Fruit fly (Drosophila melanogaster) whole organism, embryonic: Measurements from ENCODE around the gene dsx.
A peak's percentile ranks its signal among the peaks of the same experiment; 100 is the strongest.

Source experiments
- Antp ChIP-seq: fragments of 200-800 bp; sonication (Bioruptor generic); optimal IDR thresholded peaks from 3 replicates; lab custom pipeline; 2016; ENCODE audit warnings: missing biosample characterization, missing genetic modification characterization
- CG10543 ChIP-seq: fragments of 200-800 bp; sonication (Bioruptor generic); optimal IDR thresholded peaks from 3 replicates; lab custom pipeline; 2017; ENCODE audit warnings: missing biosample characterization, mild to moderate bottlenecking, missing genetic modification characterization, moderate library complexity
- CG11093 ChIP-seq: fragments of 200-800 bp; sonication (Bioruptor generic); IDR thresholded peaks from 3 replicates; pipeline ENCODE4 v1.3.6; 2022; ENCODE audit warnings: missing biosample characterization, missing genetic modification characterization
- CG12219 ChIP-seq: fragments of 200-800 bp; sonication (Bioruptor generic); optimal IDR thresholded peaks from 3 replicates; lab custom pipeline; 2018; ENCODE audit warnings: missing biosample characterization, mild to moderate bottlenecking, missing genetic modification characterization
- CG14710 ChIP-seq: fragments of 200-800 bp; sonication (Bioruptor generic); optimal IDR thresholded peaks from 3 replicates; lab custom pipeline; 2019; ENCODE audit warnings: missing biosample characterization, mild to moderate bottlenecking, missing genetic modification characterization, moderate library complexity
- CG15269 ChIP-seq: fragments of 200-800 bp; sonication (Bioruptor generic); optimal IDR thresholded peaks from 2 replicates; lab custom pipeline; 2018; ENCODE audit warnings: missing biosample characterization, mild to moderate bottlenecking, missing genetic modification characterization, moderate library complexity
- CG17186 ChIP-seq: fragments of 200-800 bp; sonication (Bioruptor generic); optimal IDR thresholded peaks from 3 replicates; lab custom pipeline; 2017; ENCODE audit warnings: missing biosample characterization, missing genetic modification reagents, missing genetic modification characterization
- CG17328 ChIP-seq: fragments of 200-800 bp; sonication (Bioruptor generic); IDR thresholded peaks from 2 replicates; pipeline ENCODE4 v1.3.6; 2022; ENCODE audit warnings: missing biosample characterization, missing genetic modification characterization
- CG17568 ChIP-seq: fragments of 200-800 bp; sonication (Bioruptor generic); optimal IDR thresholded peaks from 2 replicates; lab custom pipeline; 2018; ENCODE audit warnings: missing biosample characterization, mild to moderate bottlenecking, missing genetic modification characterization, moderate library complexity
- CG17829 ChIP-seq: fragments of 200-800 bp; optimal IDR thresholded peaks from 2 replicates; lab custom pipeline; 2019; ENCODE audit warnings: missing biosample characterization, mild to moderate bottlenecking, missing genetic modification characterization, moderate library complexity
- CG1792 ChIP-seq: fragments of 200-800 bp; sonication (Bioruptor generic); optimal IDR thresholded peaks from 2 replicates; lab custom pipeline; 2016; ENCODE audit warnings: missing biosample characterization, missing genetic modification characterization
- CG2116 ChIP-seq: fragments of 200-800 bp; sonication (Bioruptor generic); optimal IDR thresholded peaks from 3 replicates; lab custom pipeline; 2018; ENCODE audit warnings: missing biosample characterization, mild to moderate bottlenecking, missing genetic modification characterization
- CG2120 ChIP-seq: fragments of 200-800 bp; sonication (Bioruptor generic); optimal IDR thresholded peaks from 3 replicates; lab custom pipeline; 2016; ENCODE audit warnings: missing biosample characterization, missing genetic modification characterization
- CG2129 ChIP-seq: fragments of 200-800 bp; sonication (Bioruptor generic); IDR thresholded peaks from 2 replicates; pipeline ENCODE4 v1.3.6; 2022; ENCODE audit warnings: missing biosample characterization, missing genetic modification characterization; ENCODE audit not compliant: partially characterized antibody
- CG2875 ChIP-seq: fragments of 200-800 bp; sonication (Bioruptor generic); optimal IDR thresholded peaks from 2 replicates; lab custom pipeline; 2017; ENCODE audit warnings: missing biosample characterization, mild to moderate bottlenecking, missing genetic modification characterization, missing genetic modification reagents
- CG31441 ChIP-seq: fragments of 200-800 bp; sonication (Bioruptor generic); IDR thresholded peaks from 2 replicates; pipeline ENCODE4 v1.3.6; 2022; ENCODE audit warnings: missing biosample characterization, missing genetic modification characterization
- CG33213 ChIP-seq: fragments of 200-800 bp; sonication (Bioruptor generic); optimal IDR thresholded peaks from 3 replicates; lab custom pipeline; 2016; ENCODE audit warnings: missing biosample characterization, missing genetic modification characterization
- CG3407 ChIP-seq: fragments of 200-800 bp; sonication (Bioruptor generic); optimal IDR thresholded peaks from 2 replicates; lab custom pipeline; 2018; ENCODE audit warnings: missing biosample characterization, mild to moderate bottlenecking, missing genetic modification characterization
- CG4707 ChIP-seq: fragments of 200-800 bp; sonication (Bioruptor generic); optimal IDR thresholded peaks from 2 replicates; lab custom pipeline; 2018; ENCODE audit warnings: missing biosample characterization, mild to moderate bottlenecking, missing genetic modification characterization, moderate library complexity
- CG4730 ChIP-seq: fragments of 200-800 bp; sonication (Bioruptor generic); IDR thresholded peaks from 2 replicates; pipeline ENCODE4 v1.3.6; 2022; ENCODE audit warnings: missing biosample characterization, missing genetic modification characterization
- CG6683 ChIP-seq: fragments of 200-800 bp; sonication (Bioruptor generic); optimal IDR thresholded peaks from 2 replicates; lab custom pipeline; 2017; ENCODE audit warnings: missing biosample characterization, mild to moderate bottlenecking, missing genetic modification characterization, missing genetic modification reagents
- CG7357 ChIP-seq: fragments of 200-800 bp; sonication (Bioruptor generic); IDR thresholded peaks from 3 replicates; pipeline ENCODE4 v1.3.6; 2022; ENCODE audit warnings: missing biosample characterization, missing genetic modification characterization
- CG9609 ChIP-seq: fragments of 200-800 bp; sonication (Bioruptor generic); optimal IDR thresholded peaks from 3 replicates; lab custom pipeline; 2016; ENCODE audit warnings: missing biosample characterization, missing genetic modification characterization
- CG9876 ChIP-seq: fragments of 200-800 bp; sonication (Bioruptor generic); optimal IDR thresholded peaks from 2 replicates; lab custom pipeline; 2016; ENCODE audit warnings: missing biosample characterization, missing genetic modification characterization
- D ChIP-seq, 2 experiments: fragments of 200-800 bp in 1 of 2; fragments of >200 bp in 1 of 2; sonication (Bioruptor generic) in 1 of 2; optimal IDR thresholded peaks; 2 replicates in 1 of 2; 3 replicates in 1 of 2; lab custom pipeline; 2017; ENCODE audit warnings: mild to moderate bottlenecking in 1 of 2, missing biosample characterization in 1 of 2, missing genetic modification characterization in 1 of 2, missing genetic modification reagents in 1 of 2
- Doc2 ChIP-seq: fragments of 200-800 bp; sonication (Bioruptor generic); IDR thresholded peaks from 2 replicates; pipeline ENCODE4 v1.3.6; 2022; ENCODE audit warnings: missing biosample characterization, missing genetic modification characterization
- Fer3 ChIP-seq: fragments of 200-800 bp; sonication (Bioruptor generic); optimal IDR thresholded peaks from 2 replicates; lab custom pipeline; 2018; ENCODE audit warnings: missing biosample characterization, mild to moderate bottlenecking, missing genetic modification characterization, moderate library complexity
- Lim3 ChIP-seq: fragments of 200-800 bp; sonication (Bioruptor generic); IDR thresholded peaks from 2 replicates; pipeline ENCODE4 v1.3.6; 2022; ENCODE audit warnings: missing biosample characterization, missing genetic modification characterization
- Mrtf ChIP-seq: fragments of 200-800 bp; sonication (Bioruptor generic); IDR thresholded peaks from 3 replicates; pipeline ENCODE4 v1.3.6; 2022; ENCODE audit warnings: missing biosample characterization, missing genetic modification characterization
- Neu2 ChIP-seq: fragments of 200-800 bp; sonication (Bioruptor generic); optimal IDR thresholded peaks from 3 replicates; lab custom pipeline; 2016; ENCODE audit warnings: missing biosample characterization, missing genetic modification characterization, borderline replicate concordance
- Stat92E ChIP-seq, 3 experiments: fragments of >200 bp in 2 of 3; fragments of 200-800 bp in 1 of 3; sonication (Bioruptor generic) in 1 of 3; optimal IDR thresholded peaks; 2 replicates each; lab custom pipeline; 2017 to 2019; ENCODE audit warnings: missing biosample characterization in 3 of 3, missing genetic modification characterization in 3 of 3, mild to moderate bottlenecking in 1 of 3, moderate library complexity in 1 of 3
- br ChIP-seq: fragments of >200 bp; optimal IDR thresholded peaks from 2 replicates; lab custom pipeline; 2017
- crol ChIP-seq: fragments of 200-800 bp; sonication (Bioruptor generic); IDR thresholded peaks from 2 replicates; pipeline ENCODE4 v1.3.6; 2022; ENCODE audit warnings: missing biosample characterization, missing genetic modification characterization
- dan ChIP-seq: fragments of 200-800 bp; sonication (Bioruptor generic); IDR thresholded peaks from 2 replicates; pipeline ENCODE4 v1.3.6; 2022; ENCODE audit warnings: missing biosample characterization, missing genetic modification characterization
- danr ChIP-seq: fragments of 200-800 bp; sonication (Bioruptor generic); IDR thresholded peaks from 2 replicates; pipeline ENCODE4 v1.3.6; 2022; ENCODE audit warnings: missing biosample characterization, missing genetic modification characterization
- en ChIP-seq: fragments of 200-800 bp; sonication (Bioruptor generic); optimal IDR thresholded peaks from 2 replicates; lab custom pipeline; 2016; ENCODE audit warnings: missing biosample characterization, missing genetic modification characterization
- gcm ChIP-seq: fragments of 200-800 bp; sonication (Bioruptor generic); optimal IDR thresholded peaks from 2 replicates; lab custom pipeline; 2019; ENCODE audit warnings: missing biosample characterization, mild to moderate bottlenecking, missing genetic modification characterization, moderate library complexity
- h ChIP-seq: fragments of >200 bp; optimal IDR thresholded peaks from 2 replicates; lab custom pipeline; 2017
- hkb ChIP-seq, 2 experiments: fragments of 200-800 bp in 1 of 2; fragments of >200 bp in 1 of 2; sonication (Bioruptor generic) in 1 of 2; IDR thresholded peaks in 1 of 2; optimal IDR thresholded peaks in 1 of 2; 2 replicates each; pipeline versions ENCODE4 v1.3.6 to Lab custom; 2017 to 2022; ENCODE audit warnings: missing biosample characterization in 1 of 2, missing genetic modification characterization in 1 of 2
- insv ChIP-seq, 2 experiments: fragments of 200-800 bp; sonication (Bioruptor generic); optimal IDR thresholded peaks; 3 replicates each; lab custom pipeline; 2016 to 2018; ENCODE audit warnings: missing biosample characterization in 2 of 2, missing genetic modification characterization in 2 of 2
- onecut ChIP-seq: fragments of 200-800 bp; sonication (Bioruptor generic); IDR thresholded peaks from 2 replicates; pipeline ENCODE4 v1.3.6; 2022; ENCODE audit warnings: missing biosample characterization, missing genetic modification characterization
- pb ChIP-seq: fragments of 200-800 bp; sonication (Bioruptor generic); optimal IDR thresholded peaks from 3 replicates; lab custom pipeline; 2016; ENCODE audit warnings: missing biosample characterization, missing genetic modification characterization
- phol ChIP-seq: fragments of 200-800 bp; sonication (Bioruptor generic); optimal IDR thresholded peaks from 3 replicates; lab custom pipeline; 2018; ENCODE audit warnings: missing biosample characterization, mild to moderate bottlenecking, missing genetic modification characterization, moderate library complexity
- pnt ChIP-seq: fragments of 200-800 bp; sonication (Bioruptor generic); optimal IDR thresholded peaks from 3 replicates; lab custom pipeline; 2016; ENCODE audit warnings: missing biosample characterization, missing genetic modification characterization
- pum ChIP-seq: fragments of 200-800 bp; sonication (Bioruptor generic); optimal IDR thresholded peaks from 2 replicates; lab custom pipeline; 2016; ENCODE audit warnings: missing biosample characterization, missing genetic modification characterization
- ranshi ChIP-seq: fragments of 200-800 bp; sonication (Bioruptor generic); IDR thresholded peaks from 2 replicates; pipeline ENCODE4 v1.3.6; 2022; ENCODE audit warnings: missing biosample characterization, missing genetic modification characterization
- shn ChIP-seq: fragments of 200-800 bp; sonication (Bioruptor generic); optimal IDR thresholded peaks from 3 replicates; lab custom pipeline; 2016; ENCODE audit warnings: missing biosample characterization, missing genetic modification characterization
- slp2 ChIP-seq: fragments of 200-800 bp; sonication (Bioruptor generic); optimal IDR thresholded peaks from 2 replicates; lab custom pipeline; 2016; ENCODE audit warnings: missing biosample characterization, missing genetic modification characterization
- toy ChIP-seq: fragments of 200-800 bp; sonication (Bioruptor generic); IDR thresholded peaks from 2 replicates; pipeline ENCODE4 v1.3.6; 2022; ENCODE audit warnings: missing biosample characterization, missing genetic modification characterization
- unc-4 ChIP-seq: fragments of 200-800 bp; sonication (Bioruptor generic); IDR thresholded peaks from 2 replicates; pipeline ENCODE4 v1.3.6; 2022; ENCODE audit warnings: missing biosample characterization, missing genetic modification characterization; ENCODE audit not compliant: partially characterized antibody

dsx gene

DNA sequence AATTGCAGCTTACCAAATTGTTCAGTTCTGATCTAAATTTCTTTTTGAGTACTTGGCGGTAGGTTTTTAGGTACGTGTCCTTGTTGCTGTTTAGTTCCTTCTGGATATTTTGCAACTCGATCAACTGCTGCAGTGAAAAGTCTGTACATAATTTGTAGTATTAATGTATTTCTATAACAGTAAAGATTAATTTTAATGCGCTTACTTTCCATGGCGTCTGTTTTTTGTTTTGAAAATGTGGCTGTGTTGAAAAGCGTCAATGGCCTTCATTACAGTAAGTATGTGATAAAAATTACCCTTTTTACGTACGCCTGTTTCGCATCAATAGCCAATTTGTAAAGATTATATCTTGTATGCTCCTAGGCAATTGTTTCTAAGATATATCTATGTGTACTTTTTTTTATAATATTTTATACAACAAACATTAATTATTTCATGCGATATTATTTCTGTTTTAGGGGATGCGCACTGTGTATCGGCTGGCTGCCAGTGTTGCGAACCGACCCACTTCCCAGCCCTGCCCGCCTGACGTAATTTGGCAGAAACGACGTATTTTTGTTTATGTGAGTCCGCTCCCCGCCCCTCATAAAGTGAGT lies 34.0 kb upstream of the dsx start, which contains the start of the genes Kmn2 and CG2698 (continued):
- TF ChIP-seq D (optimal IDR thresholded peaks at IDR 0.05; lab: Kevin White, UChicago) (no peak), D (GFP tag; optimal IDR thresholded peaks at IDR 0.05; lab: Kevin White, UChicago) (peak; percentile 91), Lim3 (GFP tag; lab: Robert Waterston, UW) (peak; percentile 96), gcm (GFP tag; lab: Kevin White, UChicago) (peak; percentile 93), CG6683 (peak; percentile 87), Neu2 (GFP tag; lab: Kevin White, UChicago) (no peak), insv (GFP tag; optimal IDR thresholded peaks at IDR 0.05; lab: Kevin White, UChicago) (peak in 1 of 2 experiments; percentile 72), CG17186 (GFP tag; lab: Kevin White, UChicago) (peak; percentile 48), phol (tag; lab: Kevin White, UChicago) (peak; percentile 97), danr (peak; percentile 95), CG2129 (GFP tag; lab: Robert Waterston, UW) (no peak), CG4730 (GFP tag; lab: Robert Waterston, UW) (peak; percentile 97), CG17568 (GFP tag; lab: Kevin White, UChicago) (peak; percentile 88), CG1792 (GFP tag; lab: Kevin White, UChicago) (peak; percentile 71), CG3407 (GFP tag; lab: Kevin White, UChicago) (peak; percentile 89), Doc2 (GFP tag; lab: Robert Waterston, UW) (peak; percentile 92), CG7357 (GFP tag; lab: Robert Waterston, UW) (peak; percentile 93), Stat92E (GFP tag; optimal IDR thresholded peaks at IDR 0.05; lab: Kevin White, UChicago) (peak in 1 of 3 experiments; percentile 60), CG15269 (tag; lab: Kevin White, UChicago) (peak; percentile 96), ranshi (peak; percentile 97), Mrtf (GFP tag; lab: Robert Waterston, UW) (peak; percentile 97), CG9876 (GFP tag; lab: Kevin White, UChicago) (peak; percentile 48), h (lab: Kevin White, UChicago) (no peak), Fer3 (tag; lab: Kevin White, UChicago) (peak; percentile 96), CG31441 (GFP tag; lab: Robert Waterston, UW) (peak; percentile 97), CG2116 (GFP tag; lab: Kevin White, UChicago) (peak; percentile 77), pb (GFP tag; lab: Kevin White, UChicago) (peak; percentile 61), CG4707 (GFP tag; lab: Kevin White, UChicago) (peak; percentile 74), pum (GFP tag; lab: Kevin White, UChicago) (peak; percentile 85), hkb (optimal IDR thresholded peaks at IDR 0.05; lab: Kevin White, UChicago) (peak; percentile 72), hkb (GFP tag; IDR thresholded peaks at IDR 0.05; lab: Robert Waterston, UW) (peak; percentile 97), Antp (GFP tag; lab: Kevin White, UChicago) (peak; percentile 71), CG2875 (peak; percentile 91), CG11093 (GFP tag; lab: Robert Waterston, UW) (peak; percentile 98), CG2120 (GFP tag; lab: Kevin White, UChicago) (peak; percentile 95), toy (peak; percentile 88), CG17829 (peak; percentile 95), dan (peak; percentile 93), CG33213 (GFP tag; lab: Kevin White, UChicago) (peak; percentile 31), CG9609 (GFP tag; lab: Kevin White, UChicago) (peak; percentile 55), CG14710 (tag; lab: Kevin White, UChicago) (peak; percentile 96), pnt (GFP tag; lab: Kevin White, UChicago) (peak; percentile 81), slp2 (GFP tag; lab: Kevin White, UChicago) (peak; percentile 63), CG17328 (GFP tag; lab: Robert Waterston, UW) (peak; percentile 98), crol (peak; percentile 86), CG10543 (GFP tag; lab: Kevin White, UChicago) (peak; percentile 95), shn (GFP tag; lab: Kevin White, UChicago) (peak; percentile 74), CG12219 (GFP tag; lab: Kevin White, UChicago) (peak; percentile 81), onecut (GFP tag; lab: Robert Waterston, UW) (peak; percentile 87), br (lab: Kevin White, UChicago) (no peak), unc-4 (peak; percentile 60), en (GFP tag; lab: Kevin White, UChicago) (no peak)
